Fruit fly (Drosophila melanogaster): Measurements from ENCODE around the gene CG14314.

CG14314 gene

DNA sequence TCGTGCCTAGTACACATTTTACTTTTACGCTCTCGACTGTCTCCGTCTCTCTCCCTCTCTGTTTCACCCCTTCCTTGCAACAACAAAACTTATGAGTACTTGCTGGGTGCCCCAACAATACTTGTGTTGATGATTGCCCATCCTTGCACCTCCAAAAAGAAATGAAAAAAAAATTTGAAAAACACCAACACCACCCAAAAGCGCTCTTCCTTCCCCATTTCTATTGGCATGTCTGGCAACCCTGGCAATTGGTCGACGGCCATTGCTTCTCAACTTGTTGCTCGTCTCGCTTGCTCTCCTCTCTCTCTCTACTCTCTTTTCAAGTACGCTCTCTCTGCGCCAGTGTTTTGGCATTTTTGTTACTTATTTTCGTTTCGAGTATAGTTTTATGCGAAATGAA lies 47.5 kb upstream of the CG14314 start (continued):
- no peak for TF ChIP-seq YL-1 (GFP tag; optimal IDR thresholded peaks at IDR 0.05)
- TF ChIP-seq nmo (GFP tag; optimal IDR thresholded peaks at IDR 0.05), result no peak
- TF ChIP-seq Rfx (GFP tag; IDR thresholded peaks at IDR 0.05), result peak; percentile 74
- no peak for TF ChIP-seq inv (GFP tag; IDR thresholded peaks at IDR 0.05; ENCODE audit: partially characterized antibody)
- TF ChIP-seq CG14441 (GFP tag; IDR thresholded peaks at IDR 0.05), result peak; percentile 37; the same call in 1 of the 2 replicates
- TF ChIP-seq gfzf (GFP tag; optimal IDR thresholded peaks at IDR 0.05), result peak; percentile 1
- TF ChIP-seq twi (tag; optimal IDR thresholded peaks at IDR 0.05), result no peak
- no peak for TF ChIP-seq schlank (tag; optimal IDR thresholded peaks at IDR 0.05)
- no peak for TF ChIP-seq az2 (GFP tag; optimal IDR thresholded peaks at IDR 0.05)
- no peak for TF ChIP-seq Sox100B (GFP tag; optimal IDR thresholded peaks at IDR 0.05)
- no peak for TF ChIP-seq Optix (GFP tag; IDR thresholded peaks at IDR 0.05)
- peak; percentile 19 for TF ChIP-seq chn (GFP tag; optimal IDR thresholded peaks at IDR 0.05)
- TF ChIP-seq CG11560 (tag; IDR thresholded peaks at IDR 0.05), result no peak
- TF ChIP-seq CG4282 (GFP tag; optimal IDR thresholded peaks at IDR 0.05), result no peak
- no peak for TF ChIP-seq HLH3B (GFP tag; IDR thresholded peaks at IDR 0.05)
- TF ChIP-seq Dll (GFP tag; IDR thresholded peaks at IDR 0.05; ENCODE audit: partially characterized antibody), result peak; percentile 47; the same call in 1 of the 4 replicates
- peak; percentile 2 for TF ChIP-seq CG1603 (tag; optimal IDR thresholded peaks at IDR 0.05)
- TF ChIP-seq zfh2 (GFP tag; optimal IDR thresholded peaks at IDR 0.05), result peak; percentile 50
- TF ChIP-seq D (optimal IDR thresholded peaks at IDR 0.05), result no peak
- TF ChIP-seq D (GFP tag; optimal IDR thresholded peaks at IDR 0.05), result no peak
- no peak for TF ChIP-seq eve (GFP tag; optimal IDR thresholded peaks at IDR 0.05)
- 0 out of 3 replicates have a peak, but pooled peaks have one; percentile 5 for TF ChIP-seq CG17361 (GFP tag; IDR thresholded peaks at IDR 0.05)
- no peak for TF ChIP-seq CG5953 (GFP tag; IDR thresholded peaks at IDR 0.05)
- TF ChIP-seq NC2α (GFP tag; optimal IDR thresholded peaks at IDR 0.05), result no peak
- no peak for TF ChIP-seq CG3163 (GFP tag; optimal IDR thresholded peaks at IDR 0.05)
- no peak for TF ChIP-seq ase (GFP tag; IDR thresholded peaks at IDR 0.05)
- no peak for TF ChIP-seq CG9797 (GFP tag; optimal IDR thresholded peaks at IDR 0.05)
- TF ChIP-seq Hr51 (GFP tag; optimal IDR thresholded peaks at IDR 0.05), result peak in 1 of 2 experiments; percentile 49
- no peak for TF ChIP-seq salm (tag; optimal IDR thresholded peaks at IDR 0.05)
- no peak for TF ChIP-seq CG8765 (GFP tag; IDR thresholded peaks at IDR 0.05)
- TF ChIP-seq CG4360 (GFP tag; IDR thresholded peaks at IDR 0.05), result no peak
- no peak for TF ChIP-seq Chrac-16 (GFP tag; optimal IDR thresholded peaks at IDR 0.05)
- no peak for TF ChIP-seq klu (GFP tag; IDR thresholded peaks at IDR 0.05)
- peak; percentile 3 for TF ChIP-seq CG14710 (tag; optimal IDR thresholded peaks at IDR 0.05)
- TF ChIP-seq Hmx (GFP tag; optimal IDR thresholded peaks at IDR 0.05), result no peak
- TF ChIP-seq gsb-n (tag; optimal IDR thresholded peaks at IDR 0.05), result no peak
- no peak for TF ChIP-seq hb (GFP tag; IDR thresholded peaks at IDR 0.05; ENCODE audit: partially characterized antibody)
- no peak for TF ChIP-seq maf-S (GFP tag; optimal IDR thresholded peaks at IDR 0.05)
- TF ChIP-seq Sin3A (optimal IDR thresholded peaks at IDR 0.05), result no peak
- no peak for TF ChIP-seq CG4707 (GFP tag; optimal IDR thresholded peaks at IDR 0.05)
- TF ChIP-seq CG9817 (tag; optimal IDR thresholded peaks at IDR 0.05), result peak; percentile 44
- no peak for TF ChIP-seq CG7928 (GFP tag; optimal IDR thresholded peaks at IDR 0.05)
- no peak for TF ChIP-seq CG33557 (GFP tag; optimal IDR thresholded peaks at IDR 0.05)
- peak; percentile 98 to 99 for TF ChIP-seq Trl (optimal IDR thresholded peaks at IDR 0.05)
- TF ChIP-seq Trl (GFP tag; optimal IDR thresholded peaks at IDR 0.05), result peak; percentile 85
- TF ChIP-seq sens (GFP tag), result no peak
- no peak for TF ChIP-seq CG2199 (GFP tag; IDR thresholded peaks at IDR 0.05)
- TF ChIP-seq Elba2 (GFP tag; optimal IDR thresholded peaks at IDR 0.05), result no peak
- TF ChIP-seq gt (GFP tag; IDR thresholded peaks at IDR 0.05), result no peak
- TF ChIP-seq CG3726 (GFP tag; IDR thresholded peaks at IDR 0.05), result no peak
- no peak for TF ChIP-seq Ets97D (GFP tag; optimal IDR thresholded peaks at IDR 0.05)
- TF ChIP-seq CG12236 (GFP tag; optimal IDR thresholded peaks at IDR 0.05), result no peak
- no peak for TF ChIP-seq cg (GFP tag; optimal IDR thresholded peaks at IDR 0.05)

All from whole organism, embryonic.